Fruit fly (Drosophila melanogaster): Measurements from ENCODE around the gene Had1.

Gene Had1

dm6 chrX:16263415-16263814 lies 45.1 kb downstream of the Had1 start:
- TF ChIP-seq CG7101 (tag; optimal IDR thresholded peaks at IDR 0.05) (no peak), Crg-1 (GFP tag; optimal IDR thresholded peaks at IDR 0.05) (no peak), toe (GFP tag; optimal IDR thresholded peaks at IDR 0.05) (no peak), CG12768 (GFP tag; optimal IDR thresholded peaks at IDR 0.05) (no peak), tj (GFP tag; optimal IDR thresholded peaks at IDR 0.05) (no peak), pad (GFP tag; optimal IDR thresholded peaks at IDR 0.05) (no peak), CG33017 (tag; optimal IDR thresholded peaks at IDR 0.05) (no peak), kay (GFP tag; ENCODE audit: borderline replicate concordance) (no peak), CG14711 (tag; optimal IDR thresholded peaks at IDR 0.05) (no peak), ovo (GFP tag; optimal IDR thresholded peaks at IDR 0.05) (no peak), CG11617 (GFP tag; optimal IDR thresholded peaks at IDR 0.05) (no peak), bab1 (GFP tag; optimal IDR thresholded peaks at IDR 0.05) (no peak), CG7045 (GFP tag; optimal IDR thresholded peaks at IDR 0.05) (no peak), CG5204 (GFP tag; optimal IDR thresholded peaks at IDR 0.05) (no peak), cic (GFP tag; optimal IDR thresholded peaks at IDR 0.05) (no peak), Clk (GFP tag; optimal IDR thresholded peaks at IDR 0.05) (no peak), Hr96 (GFP tag; optimal IDR thresholded peaks at IDR 0.05) (no peak), Mnt (GFP tag; optimal IDR thresholded peaks at IDR 0.05) (no peak), CG1620 (GFP tag; optimal IDR thresholded peaks at IDR 0.05) (no peak), cnc (optimal IDR thresholded peaks at IDR 0.05) (no peak)
